Worm (Caenorhabditis elegans): Measurements from ENCODE around the gene try-4.

The try-4 gene

ce11 chrV:20831867-20832266 is 29.1 kb downstream of the try-4 start (continued):
- no peak for TF ChIP-seq madf-9 (GFP tag; conservative IDR thresholded peaks at IDR 0.05)

ce11 chrV:20830409-20830808 is 30.5 kb downstream of the try-4 start:
- TF ChIP-seq dmd-6 (GFP tag; IDR thresholded peaks at IDR 0.05) (peak; percentile 56; the same call in 1 of the 2 replicates), fos-1 (tag; optimal IDR thresholded peaks at IDR 0.05) (no peak)

ce11 chrV:20829511-20829910 is 31.4 kb downstream of the try-4 start, which contains the start of gene num-1:
Gene num-1, plus strand, starts transcription at chrV:20829811.
- TF ChIP-seq lin-29 (GFP tag; IDR thresholded peaks at IDR 0.05): no peak
- TF ChIP-seq tra-1 (GFP tag; IDR thresholded peaks at IDR 0.05): no peak
- no peak for TF ChIP-seq madf-9 (GFP tag; conservative IDR thresholded peaks at IDR 0.05)
- no peak for TF ChIP-seq zip-11 (GFP tag; IDR thresholded peaks at IDR 0.05)
- TF ChIP-seq cey-2 (tag; optimal IDR thresholded peaks at IDR 0.05; ENCODE audit: borderline replicate concordance, insufficient read depth): no peak
- TF ChIP-seq D1046.2 (GFP tag; IDR thresholded peaks at IDR 0.05): no peak
- TF ChIP-seq ces-1 (GFP tag; optimal IDR thresholded peaks at IDR 0.05): no peak
- TF ChIP-seq duxl-1 (tag; optimal IDR thresholded peaks at IDR 0.05; ENCODE audit: poor library complexity): no peak
- TF ChIP-seq pha-4 (GFP tag; IDR thresholded peaks at IDR 0.05): no peak
- no peak for TF ChIP-seq pha-4 (tag; optimal IDR thresholded peaks at IDR 0.05)
- TF ChIP-seq fos-1 (tag; optimal IDR thresholded peaks at IDR 0.05): no peak
- TF ChIP-seq dmd-8 (GFP tag; IDR thresholded peaks at IDR 0.05): no peak
- TF ChIP-seq lin-38 (GFP tag; IDR thresholded peaks at IDR 0.05): no peak
- no peak for TF ChIP-seq ama-1 (optimal IDR thresholded peaks at IDR 0.05)
- TF ChIP-seq Y5F2A.4 (GFP tag; optimal IDR thresholded peaks at IDR 0.05): no peak
- TF ChIP-seq lir-3 (tag; optimal IDR thresholded peaks at IDR 0.05): no peak
- no peak for TF ChIP-seq unc-62 (GFP tag; optimal IDR thresholded peaks at IDR 0.05 in 1 of 2)
- TF ChIP-seq unc-62 (tag; optimal IDR thresholded peaks at IDR 0.05): no peak
- TF ChIP-seq ceh-44 (GFP tag; IDR thresholded peaks at IDR 0.05): no peak
- TF ChIP-seq R02D3.7 (tag; optimal IDR thresholded peaks at IDR 0.05): no peak
- no peak for TF ChIP-seq rbr-2 (tag; optimal IDR thresholded peaks at IDR 0.05)

DNA sequence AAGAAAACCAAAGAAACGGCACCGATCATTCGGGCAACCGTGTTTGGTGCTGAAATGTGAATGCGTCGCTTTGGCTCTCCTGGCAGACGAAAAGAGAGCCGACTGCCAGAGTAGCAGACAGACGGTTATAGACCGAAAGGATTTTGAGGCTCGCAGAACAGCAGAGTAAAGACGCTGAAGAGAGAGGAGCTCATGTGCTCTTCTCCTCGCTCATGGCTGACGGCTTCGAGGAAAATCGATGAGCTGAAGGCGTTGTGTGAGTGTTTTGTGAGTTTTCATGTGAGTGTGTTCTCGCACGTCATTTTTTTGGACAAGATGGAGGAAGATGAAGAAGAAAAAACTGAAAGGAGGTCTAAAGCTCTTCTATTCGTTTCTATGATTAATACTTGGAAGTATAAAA is 32.1 kb downstream of the try-4 start, which contains the start of gene sbt-1:
Gene sbt-1 (minus strand): TSS at position 62 of the 400 bp plus-strand sequence.
- no peak for TF ChIP-seq snpc-1.2 (GFP tag; IDR thresholded peaks at IDR 0.05)
- TF ChIP-seq unc-62 (GFP tag; optimal IDR thresholded peaks at IDR 0.05 in 1 of 2): peak in 1 of 2 experiments; percentile 81
- TF ChIP-seq unc-62 (tag; optimal IDR thresholded peaks at IDR 0.05): no peak
- TF ChIP-seq hlh-11 (tag; optimal IDR thresholded peaks at IDR 0.05): peak; percentile 14
- peak; percentile 30 for TF ChIP-seq ceh-28 (tag; optimal IDR thresholded peaks at IDR 0.05)
- no peak for TF ChIP-seq ztf-11 (tag; optimal IDR thresholded peaks at IDR 0.05)
- TF ChIP-seq jun-1 (tag; optimal IDR thresholded peaks at IDR 0.05): no peak
- peak; percentile 55 for TF ChIP-seq set-16 (GFP tag; IDR thresholded peaks at IDR 0.05)
- TF ChIP-seq mep-1 (tag; optimal IDR thresholded peaks at IDR 0.05): no peak
- TF ChIP-seq rbr-2 (tag; optimal IDR thresholded peaks at IDR 0.05): peak; percentile 63
- no peak for TF ChIP-seq T20F7.1 (GFP tag; optimal IDR thresholded peaks at IDR 0.05)
- TF ChIP-seq tra-1 (GFP tag; IDR thresholded peaks at IDR 0.05): 0 out of 2 replicates have a peak, but pooled peaks have one; percentile 24
- TF ChIP-seq egl-43 (GFP tag; IDR thresholded peaks at IDR 0.05): 0 out of 2 replicates have a peak, but pooled peaks have one; percentile 42
- no peak for TF ChIP-seq nhr-102 (tag; optimal IDR thresholded peaks at IDR 0.05)
- TF ChIP-seq zfp-3 (GFP tag; conservative IDR thresholded peaks at IDR 0.05): no peak
- TF ChIP-seq hif-1 (tag; optimal IDR thresholded peaks at IDR 0.05): peak in 1 of 2 experiments; percentile 56
- no peak for TF ChIP-seq zip-2 (tag; optimal IDR thresholded peaks at IDR 0.05)
- no peak for TF ChIP-seq lim-7 (GFP tag; IDR thresholded peaks at IDR 0.05)
- peak; percentile 75 for TF ChIP-seq hmg-1.1 (GFP tag; IDR thresholded peaks at IDR 0.05)
- no peak for TF ChIP-seq fos-1 (tag; optimal IDR thresholded peaks at IDR 0.05)
- peak in 1 of 2 experiments; percentile 69 for TF ChIP-seq mdl-1 (tag; optimal IDR thresholded peaks at IDR 0.05)
- TF ChIP-seq mes-2 (tag; optimal IDR thresholded peaks at IDR 0.05; ENCODE audit: poor library complexity, severe bottlenecking): peak; percentile 39
- no peak for TF ChIP-seq pqm-1 (tag; optimal IDR thresholded peaks at IDR 0.05)
- TF ChIP-seq lin-29 (GFP tag; IDR thresholded peaks at IDR 0.05): no peak
- peak; percentile 29; the same call in 1 of the 2 replicates for TF ChIP-seq vab-7 (GFP tag; IDR thresholded peaks at IDR 0.05)
- peak; percentile 45 for TF ChIP-seq nhr-11 (tag; optimal IDR thresholded peaks at IDR 0.05)
- TF ChIP-seq dmd-6 (GFP tag; IDR thresholded peaks at IDR 0.05): no peak
- peak; percentile 49 for TF ChIP-seq F37D6.2 (tag; optimal IDR thresholded peaks at IDR 0.05)
- peak; percentile 45 to 74 for TF ChIP-seq lsy-2 (tag; optimal IDR thresholded peaks at IDR 0.05)
- no peak for TF ChIP-seq spr-1 (tag; optimal IDR thresholded peaks at IDR 0.05)
- peak; percentile 96 for TF ChIP-seq aha-1 (tag)

All from whole organism, L4 larva.